Fruit fly (Drosophila melanogaster) whole organism, embryonic: ENCODE measurements around the gene CG18577.

Experiments used
- Atf6 ChIP-seq: fragments of 200-800 bp; sonication (Bioruptor generic); IDR thresholded peaks from 2 replicates; pipeline ENCODE4 v1.3.6; 2022; ENCODE audit warnings: missing biosample characterization, missing genetic modification characterization
- Blimp-1 ChIP-seq: fragments of 200-800 bp; sonication (Bioruptor generic); optimal IDR thresholded peaks from 3 replicates; lab custom pipeline; 2018; ENCODE audit warnings: missing biosample characterization, missing genetic modification characterization, mild to moderate bottlenecking, moderate library complexity, missing genetic modification reagents
- CG10654 ChIP-seq: fragments of 200-800 bp; sonication (Bioruptor generic); optimal IDR thresholded peaks from 2 replicates; lab custom pipeline; 2016; ENCODE audit warnings: missing biosample characterization, missing genetic modification characterization
- CG11560 ChIP-seq: fragments of 200-800 bp; sonication (Bioruptor generic); IDR thresholded peaks from 3 replicates; pipeline ENCODE4 v1.3.6; 2022; ENCODE audit warnings: missing biosample characterization, missing genetic modification characterization
- CG11696 ChIP-seq: fragments of 200-800 bp; sonication (Bioruptor generic); IDR thresholded peaks from 2 replicates; pipeline ENCODE4 v1.3.6; 2022; ENCODE audit warnings: missing biosample characterization, missing genetic modification characterization
- CG12391 ChIP-seq: fragments of 200-800 bp; sonication (Bioruptor generic); optimal IDR thresholded peaks from 3 replicates; lab custom pipeline; 2018; ENCODE audit warnings: missing biosample characterization, mild to moderate bottlenecking, missing genetic modification characterization, moderate library complexity
- CG14050 ChIP-seq: fragments of 200-800 bp; sonication (Bioruptor generic); IDR thresholded peaks from 3 replicates; pipeline ENCODE4 v1.3.6; 2022; ENCODE audit warnings: missing biosample characterization, missing genetic modification characterization
- CG14667 ChIP-seq: fragments of 200-800 bp; sonication (Bioruptor generic); IDR thresholded peaks from 2 replicates; pipeline ENCODE4 v1.3.6; 2022; ENCODE audit warnings: missing biosample characterization, missing genetic modification characterization
- CG15696 ChIP-seq: fragments of 200-800 bp; sonication (Bioruptor generic); optimal IDR thresholded peaks from 2 replicates; lab custom pipeline; 2019; ENCODE audit warnings: missing biosample characterization, mild to moderate bottlenecking, missing genetic modification characterization, moderate library complexity
- CG2199 ChIP-seq: fragments of 200-800 bp; sonication (Bioruptor generic); IDR thresholded peaks from 3 replicates; pipeline ENCODE4 v1.3.6; 2022; ENCODE audit warnings: missing biosample characterization, missing genetic modification characterization
- CG3281 ChIP-seq: fragments of 200-800 bp; sonication (Bioruptor generic); optimal IDR thresholded peaks from 3 replicates; lab custom pipeline; 2017; ENCODE audit warnings: missing biosample characterization, mild to moderate bottlenecking, missing genetic modification characterization
- CG33213 ChIP-seq: fragments of 200-800 bp; sonication (Bioruptor generic); optimal IDR thresholded peaks from 3 replicates; lab custom pipeline; 2016; ENCODE audit warnings: missing biosample characterization, missing genetic modification characterization
- CG34422 ChIP-seq: fragments of 200-800 bp; sonication (Bioruptor generic); IDR thresholded peaks from 3 replicates; pipeline ENCODE4 v1.3.6; 2022; ENCODE audit warnings: missing biosample characterization, missing genetic modification characterization
- CG42726 ChIP-seq: fragments of 200-800 bp; sonication (Bioruptor generic); IDR thresholded peaks from 2 replicates; pipeline ENCODE4 v1.3.6; 2022; ENCODE audit warnings: missing biosample characterization, missing genetic modification characterization; ENCODE audit not compliant: partially characterized antibody
- CG8359 ChIP-seq: fragments of 200-800 bp; sonication (Bioruptor generic); optimal IDR thresholded peaks from 2 replicates; lab custom pipeline; 2017; ENCODE audit warnings: missing biosample characterization, mild to moderate bottlenecking, missing genetic modification characterization, borderline replicate concordance
- CG9797 ChIP-seq: fragments of 200-800 bp; sonication (Bioruptor generic); optimal IDR thresholded peaks from 3 replicates; lab custom pipeline; 2018; ENCODE audit warnings: missing biosample characterization, mild to moderate bottlenecking, missing genetic modification characterization
- CG9817 ChIP-seq: fragments of 200-800 bp; sonication (Bioruptor generic); optimal IDR thresholded peaks from 2 replicates; lab custom pipeline; 2018; ENCODE audit warnings: missing biosample characterization, mild to moderate bottlenecking, missing genetic modification characterization, moderate library complexity
- Dek ChIP-seq: fragments of 200-800 bp; sonication (Bioruptor generic); optimal IDR thresholded peaks from 3 replicates; lab custom pipeline; 2019; ENCODE audit warnings: missing biosample characterization, mild to moderate bottlenecking, missing genetic modification characterization, moderate library complexity
- E2f1 ChIP-seq: fragments of 200-800 bp; sonication (Bioruptor generic); IDR thresholded peaks from 2 replicates; pipeline ENCODE4 v1.3.6; 2022; ENCODE audit warnings: missing biosample characterization, missing genetic modification characterization
- E2f2 ChIP-seq: fragments of 200-800 bp; sonication (Bioruptor generic); IDR thresholded peaks from 2 replicates; pipeline ENCODE4 v1.3.6; 2022; ENCODE audit warnings: missing biosample characterization, missing genetic modification characterization
- HLH3B ChIP-seq: fragments of 200-800 bp; sonication (Bioruptor generic); IDR thresholded peaks from 2 replicates; pipeline ENCODE4 v1.3.6; 2022; ENCODE audit warnings: missing biosample characterization, missing genetic modification characterization
- HLH4C ChIP-seq: fragments of 200-800 bp; sonication (Bioruptor generic); IDR thresholded peaks from 3 replicates; pipeline ENCODE4 v1.3.6; 2022; ENCODE audit warnings: missing biosample characterization, missing genetic modification characterization; ENCODE audit not compliant: partially characterized antibody
- Hr78 ChIP-seq, 2 experiments: fragments of 200-800 bp in 1 of 2; fragments of >200 bp in 1 of 2; sonication (Bioruptor generic) in 1 of 2; optimal IDR thresholded peaks; 2 replicates each; lab custom pipeline; 2017 to 2019; ENCODE audit warnings: missing biosample characterization in 2 of 2, missing genetic modification characterization in 2 of 2, mild to moderate bottlenecking in 1 of 2, moderate library complexity in 1 of 2
- Meics ChIP-seq: fragments of 200-800 bp; sonication (Bioruptor generic); optimal IDR thresholded peaks from 2 replicates; lab custom pipeline; 2017; ENCODE audit warnings: missing biosample characterization, mild to moderate bottlenecking, missing genetic modification characterization
- Mrtf ChIP-seq: fragments of 200-800 bp; sonication (Bioruptor generic); IDR thresholded peaks from 3 replicates; pipeline ENCODE4 v1.3.6; 2022; ENCODE audit warnings: missing biosample characterization, missing genetic modification characterization
- Oaz ChIP-seq: fragments of 200-800 bp; sonication (Bioruptor generic); IDR thresholded peaks from 2 replicates; pipeline ENCODE4 v1.3.6; 2022; ENCODE audit warnings: missing biosample characterization, missing genetic modification characterization
- Optix ChIP-seq: fragments of 200-800 bp; sonication (Bioruptor generic); IDR thresholded peaks from 3 replicates; pipeline ENCODE4 v1.3.6; 2022; ENCODE audit warnings: missing biosample characterization, missing genetic modification characterization
- Poxn ChIP-seq: fragments of 200-800 bp; sonication (Bioruptor generic); IDR thresholded peaks from 2 replicates; pipeline ENCODE4 v1.3.6; 2022; ENCODE audit warnings: missing biosample characterization, missing genetic modification characterization
- Rfx ChIP-seq: fragments of 200-800 bp; sonication (Bioruptor generic); IDR thresholded peaks from 2 replicates; pipeline ENCODE4 v1.3.6; 2022; ENCODE audit warnings: missing biosample characterization, missing genetic modification characterization
- Scr ChIP-seq: fragments of 200-800 bp; sonication (Bioruptor generic); IDR thresholded peaks from 2 replicates; pipeline ENCODE4 v1.3.6; 2022; ENCODE audit warnings: missing biosample characterization, missing genetic modification characterization; ENCODE audit not compliant: partially characterized antibody
- bbx ChIP-seq: fragments of 200-800 bp; sonication (Bioruptor generic); IDR thresholded peaks from 2 replicates; pipeline ENCODE4 v1.3.6; 2022; ENCODE audit warnings: missing biosample characterization, missing genetic modification characterization; ENCODE audit not compliant: partially characterized antibody
- chn ChIP-seq: fragments of 200-800 bp; sonication (Bioruptor generic); optimal IDR thresholded peaks from 2 replicates; lab custom pipeline; 2016; ENCODE audit warnings: missing biosample characterization, missing genetic modification characterization
- ci ChIP-seq: fragments of 200-800 bp; sonication (Bioruptor generic); IDR thresholded peaks from 3 replicates; pipeline ENCODE4 v1.3.6; 2022; ENCODE audit warnings: missing biosample characterization, missing genetic modification characterization
- dm ChIP-seq: fragments of 200-800 bp; sonication (Bioruptor generic); optimal IDR thresholded peaks from 3 replicates; lab custom pipeline; 2016; ENCODE audit warnings: missing biosample characterization, missing genetic modification characterization
- dpn ChIP-seq, 2 experiments: fragments of 200-800 bp; sonication (Bioruptor generic); optimal IDR thresholded peaks; 3 replicates each; lab custom pipeline; 2016; ENCODE audit warnings: missing biosample characterization in 2 of 2, missing genetic modification characterization in 2 of 2
- fd64A ChIP-seq: fragments of 200-800 bp; sonication (Bioruptor generic); optimal IDR thresholded peaks from 3 replicates; lab custom pipeline; 2018; ENCODE audit warnings: missing biosample characterization, mild to moderate bottlenecking, missing genetic modification characterization
- fd96Cb ChIP-seq: fragments of 200-800 bp; sonication (Bioruptor generic); optimal IDR thresholded peaks from 2 replicates; lab custom pipeline; 2018; ENCODE audit warnings: missing biosample characterization, mild to moderate bottlenecking, missing genetic modification characterization, moderate library complexity
- gsb-n ChIP-seq: fragments of 200-800 bp; sonication (Bioruptor generic); optimal IDR thresholded peaks from 3 replicates; lab custom pipeline; 2018; ENCODE audit warnings: missing biosample characterization, mild to moderate bottlenecking, missing genetic modification characterization
- hkb ChIP-seq, 2 experiments: fragments of 200-800 bp in 1 of 2; fragments of >200 bp in 1 of 2; sonication (Bioruptor generic) in 1 of 2; IDR thresholded peaks in 1 of 2; optimal IDR thresholded peaks in 1 of 2; 2 replicates each; pipeline versions ENCODE4 v1.3.6 to Lab custom; 2017 to 2022; ENCODE audit warnings: missing biosample characterization in 1 of 2, missing genetic modification characterization in 1 of 2
- mirr ChIP-seq: fragments of 200-800 bp; sonication (Bioruptor generic); optimal IDR thresholded peaks from 3 replicates; lab custom pipeline; 2018; ENCODE audit warnings: missing biosample characterization, mild to moderate bottlenecking, missing genetic modification characterization
- ranshi ChIP-seq: fragments of 200-800 bp; sonication (Bioruptor generic); IDR thresholded peaks from 2 replicates; pipeline ENCODE4 v1.3.6; 2022; ENCODE audit warnings: missing biosample characterization, missing genetic modification characterization
- sc ChIP-seq, 3 experiments: fragments of >200 bp in 2 of 3; fragments of 200-800 bp in 1 of 3; sonication (Bioruptor generic) in 1 of 3; optimal IDR thresholded peaks; 2 replicates in 2 of 3; 3 replicates in 1 of 3; lab custom pipeline; 2017; ENCODE audit warnings: mild to moderate bottlenecking in 1 of 3, missing biosample characterization in 1 of 3, missing genetic modification characterization in 1 of 3, missing genetic modification reagents in 1 of 3
- sr ChIP-seq: fragments of 200-800 bp; sonication (Bioruptor generic); IDR thresholded peaks from 3 replicates; pipeline ENCODE4 v1.3.6; 2022; ENCODE audit warnings: missing biosample characterization, missing genetic modification characterization
- ssp ChIP-seq: fragments of 200-800 bp; sonication (Bioruptor generic); IDR thresholded peaks from 2 replicates; pipeline ENCODE4 v1.3.6; 2022; ENCODE audit warnings: missing biosample characterization, missing genetic modification characterization
- stwl ChIP-seq: fragments of 200-800 bp; sonication (Bioruptor generic); optimal IDR thresholded peaks from 3 replicates; lab custom pipeline; 2018; ENCODE audit warnings: missing biosample characterization, mild to moderate bottlenecking, missing genetic modification characterization, moderate library complexity
- unpg ChIP-seq: fragments of 200-800 bp; sonication (Bioruptor generic); optimal IDR thresholded peaks from 3 replicates; lab custom pipeline; 2018; ENCODE audit warnings: missing biosample characterization, mild to moderate bottlenecking, missing genetic modification characterization, moderate library complexity
- vfl ChIP-seq: fragments of 200-800 bp; sonication (Bioruptor generic); optimal IDR thresholded peaks from 2 replicates; lab custom pipeline; 2016; ENCODE audit warnings: missing biosample characterization, missing genetic modification characterization
- zen ChIP-seq: fragments of 200-800 bp; sonication (Bioruptor generic); optimal IDR thresholded peaks from 3 replicates; lab custom pipeline; 2018; ENCODE audit warnings: missing biosample characterization, mild to moderate bottlenecking, missing genetic modification characterization, moderate library complexity

CG18577 gene

dm6 chr3R:11200885-11201421 lies 5.1 kb downstream of the CG18577 start (continued):
- TF ChIP-seq CG14050 (GFP tag; lab: Robert Waterston, UW) (peak; percentile 29; the same call in 2 of the 3 replicates), CG12391 (tag; lab: Kevin White, UChicago) (peak; percentile 60), CG33213 (GFP tag; lab: Kevin White, UChicago) (no peak), ci (GFP tag; lab: Robert Waterston, UW) (no peak), CG3281 (GFP tag; lab: Kevin White, UChicago) (peak; percentile 63), fd96Cb (tag; lab: Kevin White, UChicago) (peak; percentile 49), E2f2 (GFP tag; lab: Robert Waterston, UW) (peak; percentile 19; the same call in 1 of the 2 replicates), mirr (GFP tag; lab: Kevin White, UChicago) (no peak), bbx (GFP tag; lab: Robert Waterston, UW) (no peak), Oaz (GFP tag; lab: Robert Waterston, UW) (no peak), CG42726 (no peak), ssp (GFP tag; lab: Robert Waterston, UW) (peak; percentile 37; the same call in 1 of the 2 replicates), dpn (GFP tag; optimal IDR thresholded peaks at IDR 0.05; lab: Kevin White, UChicago) (peak in 1 of 2 experiments; percentile 65), Blimp-1 (GFP tag; lab: Kevin White, UChicago) (peak; percentile 39), CG2199 (no peak), E2f1 (GFP tag; lab: Robert Waterston, UW) (peak; percentile 56), chn (GFP tag; lab: Kevin White, UChicago) (no peak), Rfx (GFP tag; lab: Robert Waterston, UW) (peak; percentile 75), Meics (peak; percentile 77), CG14667 (GFP tag; lab: Robert Waterston, UW) (no peak), sr (GFP tag; lab: Robert Waterston, UW) (no peak), CG11696 (GFP tag; lab: Robert Waterston, UW) (no peak), Atf6 (GFP tag; lab: Robert Waterston, UW) (peak; percentile 75; the same call in 1 of the 2 replicates), gsb-n (tag; lab: Kevin White, UChicago) (no peak), Scr (GFP tag; lab: Robert Waterston, UW) (no peak), CG10654 (GFP tag; lab: Kevin White, UChicago) (peak; percentile 46), stwl (tag; lab: Kevin White, UChicago) (no peak), Optix (0 out of 3 replicates have a peak, but pooled peaks have one; percentile 5), vfl (GFP tag; lab: Kevin White, UChicago) (no peak), CG11560 (tag; lab: Robert Waterston, UW) (no peak), Hr78 (GFP tag; optimal IDR thresholded peaks at IDR 0.05; lab: Kevin White, UChicago) (peak in 1 of 2 experiments; percentile 64), Dek (tag; lab: Kevin White, UChicago) (peak; percentile 75), ranshi (GFP tag; lab: Robert Waterston, UW) (0 out of 2 replicates have a peak, but pooled peaks have one; percentile 63), hkb (optimal IDR thresholded peaks at IDR 0.05; lab: Kevin White, UChicago) (no peak), hkb (GFP tag; IDR thresholded peaks at IDR 0.05; lab: Robert Waterston, UW) (peak; percentile 60; the same call in 1 of the 2 replicates), unpg (GFP tag; lab: Kevin White, UChicago) (peak; percentile 58), CG34422 (0 out of 3 replicates have a peak, but pooled peaks have one; percentile 9), zen (tag; lab: Kevin White, UChicago) (no peak), HLH4C (GFP tag; lab: Robert Waterston, UW) (peak; percentile 42; the same call in 1 of the 3 replicates), HLH3B (GFP tag; lab: Robert Waterston, UW) (peak; percentile 50), sc (optimal IDR thresholded peaks at IDR 0.05; lab: Kevin White, UChicago) (no peak), sc (GFP tag; optimal IDR thresholded peaks at IDR 0.05; lab: Kevin White, UChicago) (peak; percentile 18), dm (GFP tag; lab: Kevin White, UChicago) (no peak), CG9797 (GFP tag; lab: Kevin White, UChicago) (no peak), fd64A (no peak), CG8359 (GFP tag; lab: Kevin White, UChicago) (no peak), CG9817 (peak; percentile 34), Mrtf (GFP tag; lab: Robert Waterston, UW) (no peak), CG15696 (no peak), Poxn (GFP tag; lab: Robert Waterston, UW) (no peak)
